Worm (Caenorhabditis elegans) whole organism, L3 larva: ENCODE results near the gene K10D11.4.

Source experiments
- ZK546.5 ChIP-seq: sonication (generic microtip); optimal IDR thresholded peaks from 2 replicates; lab custom pipeline; 2017; ENCODE audit warnings: missing biosample characterization, missing genetic modification characterization
- fos-1 ChIP-seq: fragments of 150-350 bp; optimal IDR thresholded peaks from 2 replicates; lab custom pipeline; 2014; ENCODE audit warnings: missing biosample characterization, missing genetic modification characterization
- nhr-23 ChIP-seq: fragments of 150-350 bp; optimal IDR thresholded peaks from 2 replicates; lab custom pipeline; 2014; ENCODE audit warnings: missing biosample characterization, missing genetic modification reagents, missing genetic modification characterization
- nhr-76 ChIP-seq: fragments of 150-350 bp; sonication (generic microtip); optimal IDR thresholded peaks from 5 replicates; lab custom pipeline; 2014; ENCODE audit warnings: missing biosample characterization, missing genetic modification characterization
- pha-4 ChIP-seq: fragments of 150-350 bp; optimal IDR thresholded peaks from 2 replicates; lab custom pipeline; 2014; ENCODE audit warnings: missing biosample characterization, missing genetic modification reagents, missing genetic modification characterization
- snpc-4 ChIP-seq: fragments of 150-350 bp; optimal IDR thresholded peaks from 2 replicates; lab custom pipeline; 2014; ENCODE audit warnings: missing biosample characterization, missing genetic modification characterization

DNA sequence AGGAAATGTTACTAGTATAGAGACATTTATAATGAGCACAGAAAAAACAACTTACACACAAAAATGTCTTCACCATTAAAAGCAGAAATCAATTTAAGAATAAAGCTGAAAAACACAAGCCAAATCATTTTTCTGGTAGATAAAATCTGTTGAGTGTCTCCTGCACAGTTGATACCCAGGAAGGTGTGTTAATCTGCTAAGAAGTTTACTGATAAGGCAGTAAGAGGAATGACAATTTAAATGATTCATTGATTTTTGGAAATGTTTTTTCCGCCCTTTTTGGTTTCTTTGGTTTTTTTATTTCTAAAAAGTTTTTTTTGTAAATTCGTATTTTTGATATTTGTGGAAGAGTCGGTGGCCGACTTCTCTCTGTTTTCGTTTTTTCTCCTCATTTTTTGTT is 8.3 kb downstream of the K10D11.4 start, which contains the start of gene K10D11.3:
- TF ChIP-seq nhr-23 (tag; lab: Kevin White, UChicago) (no peak), ZK546.5 (tag; lab: Kevin White, UChicago) (no peak), nhr-76 (tag; lab: Kevin White, UChicago) (no peak), snpc-4 (tag; lab: Kevin White, UChicago) (no peak), fos-1 (no peak), pha-4 (tag; lab: Kevin White, UChicago) (no peak)
